Fruit fly (Drosophila melanogaster): Measurements from ENCODE around the gene CG6094.

- TF ChIP-seq EcR (GFP tag; optimal IDR thresholded peaks at IDR 0.05) (no peak), Dll (optimal IDR thresholded peaks at IDR 0.05) (no peak), CG8478 (optimal IDR thresholded peaks at IDR 0.05) (no peak), psq (optimal IDR thresholded peaks at IDR 0.05) (no peak), usp (GFP tag; optimal IDR thresholded peaks at IDR 0.05) (no peak)
These were observed 32.6 kb upstream of the CG6094 start, which contains the start of gene RluA-1 for dm6 chr2L:10474268-10474678.

Data from whole organism.